Fruit fly (Drosophila melanogaster) whole organism, embryonic: ENCODE results near the gene CG17996.
A peak's percentile ranks its signal among the peaks of the same experiment; 100 is the strongest.

Experiments
- CG7271 ChIP-seq: fragments of 200-800 bp; sonication (Bioruptor generic); optimal IDR thresholded peaks from 2 replicates; lab custom pipeline; 2018; ENCODE audit warnings: missing biosample characterization, mild to moderate bottlenecking, missing genetic modification characterization, moderate library complexity
- Hr78 ChIP-seq, 2 experiments: fragments of 200-800 bp in 1 of 2; fragments of >200 bp in 1 of 2; sonication (Bioruptor generic) in 1 of 2; optimal IDR thresholded peaks; 2 replicates each; lab custom pipeline; 2017 to 2019; ENCODE audit warnings: missing biosample characterization in 2 of 2, missing genetic modification characterization in 2 of 2, mild to moderate bottlenecking in 1 of 2, moderate library complexity in 1 of 2
- Neu2 ChIP-seq: fragments of 200-800 bp; sonication (Bioruptor generic); optimal IDR thresholded peaks from 3 replicates; lab custom pipeline; 2016; ENCODE audit warnings: missing biosample characterization, missing genetic modification characterization, borderline replicate concordance
- Sox102F ChIP-seq: fragments of 200-800 bp; sonication (Bioruptor generic); optimal IDR thresholded peaks from 2 replicates; lab custom pipeline; 2018; ENCODE audit warnings: missing biosample characterization, mild to moderate bottlenecking, missing genetic modification characterization, moderate library complexity
- az2 ChIP-seq: fragments of 200-800 bp; sonication (Bioruptor generic); optimal IDR thresholded peaks from 3 replicates; lab custom pipeline; 2016; ENCODE audit warnings: missing biosample characterization, missing genetic modification characterization
- gcm ChIP-seq: fragments of 200-800 bp; sonication (Bioruptor generic); optimal IDR thresholded peaks from 2 replicates; lab custom pipeline; 2019; ENCODE audit warnings: missing biosample characterization, mild to moderate bottlenecking, missing genetic modification characterization, moderate library complexity
- gt ChIP-seq: fragments of 200-800 bp; sonication (Bioruptor generic); IDR thresholded peaks from 2 replicates; pipeline ENCODE4 v1.3.6; 2022; ENCODE audit warnings: missing biosample characterization, missing genetic modification characterization
- lmd ChIP-seq: fragments of 200-800 bp; sonication (Bioruptor generic); IDR thresholded peaks from 2 replicates; pipeline ENCODE4 v1.3.6; 2022; ENCODE audit warnings: missing biosample characterization, missing genetic modification characterization
- maf-S ChIP-seq: fragments of 200-800 bp; sonication (Bioruptor generic); optimal IDR thresholded peaks from 2 replicates; lab custom pipeline; 2016; ENCODE audit warnings: missing biosample characterization, missing genetic modification characterization
- nmo ChIP-seq: fragments of 200-800 bp; sonication (Bioruptor generic); optimal IDR thresholded peaks from 2 replicates; lab custom pipeline; 2018; ENCODE audit warnings: missing biosample characterization, mild to moderate bottlenecking, missing genetic modification characterization, moderate library complexity

- peak; percentile 85 for TF ChIP-seq gcm (GFP tag; lab: Kevin White, UChicago)
- TF ChIP-seq gt (GFP tag; lab: Robert Waterston, UW), result no peak
- TF ChIP-seq Neu2 (GFP tag; lab: Kevin White, UChicago), result no peak
- peak; percentile 67 for TF ChIP-seq maf-S (GFP tag; lab: Kevin White, UChicago)
- TF ChIP-seq nmo (GFP tag; lab: Kevin White, UChicago), result peak; percentile 77
- peak; percentile 90 for TF ChIP-seq Sox102F
- TF ChIP-seq az2 (GFP tag; lab: Kevin White, UChicago), result peak; percentile 69
- TF ChIP-seq Hr78 (GFP tag; optimal IDR thresholded peaks at IDR 0.05; lab: Kevin White, UChicago), result peak in 1 of 2 experiments; percentile 4
- TF ChIP-seq CG7271, result no peak
- peak; percentile 57; the same call in 1 of the 2 replicates for TF ChIP-seq lmd (GFP tag; lab: Robert Waterston, UW)
Observed at dm6 chr2L:16683958-16684877, 46.6 kb downstream of the CG17996 start, which contains the start of gene CG31807.
